Fruit fly (Drosophila melanogaster) whole organism, embryonic: ENCODE data around the gene CHES-1-like.
A peak's percentile ranks its signal among the peaks of the same experiment; 100 is the strongest.

Experiments used
- Ada2b ChIP-seq: fragments of 200-800 bp; sonication (Bioruptor generic); IDR thresholded peaks from 2 replicates; pipeline ENCODE4 v1.3.6; 2022; ENCODE audit warnings: missing biosample characterization, missing genetic modification characterization
- Bdp1 ChIP-seq: fragments of 200-800 bp; sonication (Bioruptor generic); optimal IDR thresholded peaks from 3 replicates; lab custom pipeline; 2016; ENCODE audit warnings: missing biosample characterization, missing genetic modification characterization
- CG1024 ChIP-seq: fragments of 200-800 bp; sonication (Bioruptor generic); IDR thresholded peaks from 2 replicates; pipeline ENCODE4 v1.3.6; 2022; ENCODE audit warnings: missing biosample characterization, missing genetic modification characterization
- CG10366 ChIP-seq: fragments of 200-800 bp; sonication (Bioruptor generic); IDR thresholded peaks from 2 replicates; pipeline ENCODE4 v1.3.6; 2022; ENCODE audit warnings: missing biosample characterization, missing genetic modification characterization
- CG10431 ChIP-seq: fragments of 200-800 bp; sonication (Bioruptor generic); optimal IDR thresholded peaks from 3 replicates; lab custom pipeline; 2018; ENCODE audit warnings: missing biosample characterization, mild to moderate bottlenecking, missing genetic modification characterization
- CG10565 ChIP-seq: fragments of 200-800 bp; sonication (Bioruptor generic); optimal IDR thresholded peaks from 3 replicates; lab custom pipeline; 2016; ENCODE audit warnings: missing biosample characterization, mild to moderate bottlenecking, missing genetic modification characterization
- CG11456 ChIP-seq: fragments of 200-800 bp; sonication (Bioruptor generic); IDR thresholded peaks from 3 replicates; pipeline ENCODE4 v1.3.6; 2022; ENCODE audit warnings: missing biosample characterization, missing genetic modification characterization
- CG11696 ChIP-seq: fragments of 200-800 bp; sonication (Bioruptor generic); IDR thresholded peaks from 2 replicates; pipeline ENCODE4 v1.3.6; 2022; ENCODE audit warnings: missing biosample characterization, missing genetic modification characterization
- CG12219 ChIP-seq: fragments of 200-800 bp; sonication (Bioruptor generic); optimal IDR thresholded peaks from 3 replicates; lab custom pipeline; 2018; ENCODE audit warnings: missing biosample characterization, mild to moderate bottlenecking, missing genetic modification characterization
- CG17829 ChIP-seq: fragments of 200-800 bp; optimal IDR thresholded peaks from 2 replicates; lab custom pipeline; 2019; ENCODE audit warnings: missing biosample characterization, mild to moderate bottlenecking, missing genetic modification characterization, moderate library complexity
- CG18262 ChIP-seq: fragments of 200-800 bp; optimal IDR thresholded peaks from 3 replicates; lab custom pipeline; 2019; ENCODE audit warnings: missing biosample characterization, mild to moderate bottlenecking, missing genetic modification characterization, moderate library complexity
- CG2116 ChIP-seq: fragments of 200-800 bp; sonication (Bioruptor generic); optimal IDR thresholded peaks from 3 replicates; lab custom pipeline; 2018; ENCODE audit warnings: missing biosample characterization, mild to moderate bottlenecking, missing genetic modification characterization
- CG30403 ChIP-seq: fragments of 200-800 bp; sonication (Bioruptor generic); optimal IDR thresholded peaks from 3 replicates; lab custom pipeline; 2016; ENCODE audit warnings: missing biosample characterization, missing genetic modification characterization
- CG4328 ChIP-seq: fragments of 200-800 bp; sonication (Bioruptor generic); optimal IDR thresholded peaks from 3 replicates; lab custom pipeline; 2017; ENCODE audit warnings: missing biosample characterization, missing genetic modification reagents, missing genetic modification characterization
- CG4617 ChIP-seq: fragments of 200-800 bp; sonication (Bioruptor generic); optimal IDR thresholded peaks from 3 replicates; lab custom pipeline; 2016; ENCODE audit warnings: missing biosample characterization, missing genetic modification characterization, borderline replicate concordance
- CG4730 ChIP-seq: fragments of 200-800 bp; sonication (Bioruptor generic); IDR thresholded peaks from 2 replicates; pipeline ENCODE4 v1.3.6; 2022; ENCODE audit warnings: missing biosample characterization, missing genetic modification characterization
- CG4854 ChIP-seq: fragments of 200-800 bp; sonication (Bioruptor generic); optimal IDR thresholded peaks from 2 replicates; lab custom pipeline; 2016; ENCODE audit warnings: missing biosample characterization, missing genetic modification characterization, inconsistent platforms
- CG6791 ChIP-seq: fragments of 200-800 bp; sonication (Bioruptor generic); IDR thresholded peaks from 3 replicates; pipeline ENCODE4 v1.3.6; 2022; ENCODE audit warnings: missing biosample characterization, missing genetic modification characterization; ENCODE audit not compliant: partially characterized antibody
- CG7271 ChIP-seq: fragments of 200-800 bp; sonication (Bioruptor generic); optimal IDR thresholded peaks from 2 replicates; lab custom pipeline; 2018; ENCODE audit warnings: missing biosample characterization, mild to moderate bottlenecking, missing genetic modification characterization, moderate library complexity
- CG7786 ChIP-seq: fragments of 200-800 bp; sonication (Bioruptor generic); optimal IDR thresholded peaks from 2 replicates; lab custom pipeline; 2016; ENCODE audit warnings: missing biosample characterization, missing genetic modification characterization
- CG8281 ChIP-seq: fragments of 200-800 bp; sonication (Bioruptor generic); optimal IDR thresholded peaks from 2 replicates; lab custom pipeline; 2018; ENCODE audit warnings: missing biosample characterization, mild to moderate bottlenecking, missing genetic modification characterization, moderate library complexity
- Drgx ChIP-seq: fragments of 200-800 bp; sonication (Bioruptor generic); IDR thresholded peaks from 2 replicates; pipeline ENCODE4 v1.3.6; 2022; ENCODE audit warnings: missing biosample characterization, missing genetic modification characterization
- GATAe ChIP-seq: fragments of 200-800 bp; sonication (Bioruptor generic); conservative IDR thresholded peaks from 2 replicates; pipeline ENCODE4 v1.3.6; 2022; ENCODE audit warnings: missing biosample characterization, missing genetic modification characterization
- HLH4C ChIP-seq: fragments of 200-800 bp; sonication (Bioruptor generic); IDR thresholded peaks from 3 replicates; pipeline ENCODE4 v1.3.6; 2022; ENCODE audit warnings: missing biosample characterization, missing genetic modification characterization; ENCODE audit not compliant: partially characterized antibody
- HLH54F ChIP-seq: fragments of 200-800 bp; sonication (Bioruptor generic); optimal IDR thresholded peaks from 3 replicates; lab custom pipeline; 2016; ENCODE audit warnings: missing biosample characterization, missing genetic modification characterization
- HLHmδ ChIP-seq: fragments of 200-800 bp; sonication (Bioruptor generic); optimal IDR thresholded peaks from 2 replicates; lab custom pipeline; 2018; ENCODE audit warnings: missing biosample characterization, mild to moderate bottlenecking, missing genetic modification characterization, moderate library complexity
- HmgD ChIP-seq: fragments of 200-800 bp; sonication (Bioruptor generic); optimal IDR thresholded peaks from 3 replicates; lab custom pipeline; 2016; ENCODE audit warnings: missing biosample characterization, missing genetic modification characterization
- HmgZ ChIP-seq: fragments of 200-800 bp; sonication (Bioruptor generic); optimal IDR thresholded peaks from 2 replicates; lab custom pipeline; 2018; ENCODE audit warnings: missing biosample characterization, mild to moderate bottlenecking, missing genetic modification characterization
- Hr39 ChIP-seq: fragments of >200 bp; optimal IDR thresholded peaks from 2 replicates; lab custom pipeline; 2017
- NC2β ChIP-seq: fragments of 200-800 bp; sonication (Bioruptor generic); optimal IDR thresholded peaks from 2 replicates; lab custom pipeline; 2016; ENCODE audit warnings: missing biosample characterization, missing genetic modification characterization
- NK7.1 ChIP-seq: fragments of 200-800 bp; sonication (Bioruptor generic); optimal IDR thresholded peaks from 3 replicates; lab custom pipeline; 2016; ENCODE audit warnings: missing biosample characterization, missing genetic modification characterization
- Oaz ChIP-seq: fragments of 200-800 bp; sonication (Bioruptor generic); IDR thresholded peaks from 2 replicates; pipeline ENCODE4 v1.3.6; 2022; ENCODE audit warnings: missing biosample characterization, missing genetic modification characterization
- Ptx1 ChIP-seq: fragments of 200-800 bp; sonication (Bioruptor generic); IDR thresholded peaks from 2 replicates; pipeline ENCODE4 v1.3.6; 2022; ENCODE audit warnings: missing biosample characterization, missing genetic modification characterization
- Rfx ChIP-seq: fragments of 200-800 bp; sonication (Bioruptor generic); IDR thresholded peaks from 2 replicates; pipeline ENCODE4 v1.3.6; 2022; ENCODE audit warnings: missing biosample characterization, missing genetic modification characterization
- Scr ChIP-seq: fragments of 200-800 bp; sonication (Bioruptor generic); IDR thresholded peaks from 2 replicates; pipeline ENCODE4 v1.3.6; 2022; ENCODE audit warnings: missing biosample characterization, missing genetic modification characterization; ENCODE audit not compliant: partially characterized antibody
- Ssrp ChIP-seq: fragments of 200-800 bp; sonication (Bioruptor generic); optimal IDR thresholded peaks from 2 replicates; lab custom pipeline; 2018; ENCODE audit warnings: missing biosample characterization, mild to moderate bottlenecking, missing genetic modification characterization, moderate library complexity
- Xrp1 ChIP-seq: fragments of 200-800 bp; sonication (Bioruptor generic); IDR thresholded peaks from 2 replicates; pipeline ENCODE4 v1.3.6; 2022; ENCODE audit warnings: missing biosample characterization, missing genetic modification characterization
- bsh ChIP-seq, 2 experiments: fragments of 200-800 bp; sonication (Bioruptor generic); optimal IDR thresholded peaks; 2 replicates each; lab custom pipeline; 2017 to 2018; ENCODE audit warnings: mild to moderate bottlenecking in 2 of 2, missing biosample characterization in 2 of 2, missing genetic modification characterization in 2 of 2, moderate library complexity in 1 of 2
- btn ChIP-seq: fragments of 200-800 bp; sonication (Bioruptor generic); optimal IDR thresholded peaks from 2 replicates; lab custom pipeline; 2016; ENCODE audit warnings: missing biosample characterization, missing genetic modification characterization
- crol ChIP-seq: fragments of 200-800 bp; sonication (Bioruptor generic); IDR thresholded peaks from 2 replicates; pipeline ENCODE4 v1.3.6; 2022; ENCODE audit warnings: missing biosample characterization, missing genetic modification characterization
- dm ChIP-seq: fragments of 200-800 bp; sonication (Bioruptor generic); optimal IDR thresholded peaks from 3 replicates; lab custom pipeline; 2016; ENCODE audit warnings: missing biosample characterization, missing genetic modification characterization
- emc ChIP-seq: fragments of 200-800 bp; sonication (Bioruptor generic); optimal IDR thresholded peaks from 2 replicates; lab custom pipeline; 2016; ENCODE audit warnings: missing biosample characterization, missing genetic modification characterization
- grau ChIP-seq: fragments of 200-800 bp; optimal IDR thresholded peaks from 3 replicates; lab custom pipeline; 2019; ENCODE audit warnings: missing biosample characterization, mild to moderate bottlenecking, missing genetic modification characterization, moderate library complexity
- hb ChIP-seq: fragments of 200-800 bp; sonication (Bioruptor generic); IDR thresholded peaks from 3 replicates; pipeline ENCODE4 v1.3.6; 2022; ENCODE audit warnings: missing biosample characterization, missing genetic modification characterization; ENCODE audit not compliant: partially characterized antibody
- hth ChIP-seq: fragments of >200 bp; optimal IDR thresholded peaks from 2 replicates; lab custom pipeline; 2017; ENCODE audit warnings: inconsistent platforms
- ind ChIP-seq: fragments of 200-800 bp; sonication (Bioruptor generic); optimal IDR thresholded peaks from 3 replicates; lab custom pipeline; 2016; ENCODE audit warnings: missing biosample characterization, missing genetic modification characterization
- insv ChIP-seq, 2 experiments: fragments of 200-800 bp; sonication (Bioruptor generic); optimal IDR thresholded peaks; 3 replicates each; lab custom pipeline; 2016 to 2018; ENCODE audit warnings: missing biosample characterization in 2 of 2, missing genetic modification characterization in 2 of 2
- nmo ChIP-seq: fragments of 200-800 bp; sonication (Bioruptor generic); optimal IDR thresholded peaks from 2 replicates; lab custom pipeline; 2018; ENCODE audit warnings: missing biosample characterization, mild to moderate bottlenecking, missing genetic modification characterization, moderate library complexity
- ssp ChIP-seq: fragments of 200-800 bp; sonication (Bioruptor generic); IDR thresholded peaks from 2 replicates; pipeline ENCODE4 v1.3.6; 2022; ENCODE audit warnings: missing biosample characterization, missing genetic modification characterization
- tin ChIP-seq: fragments of 200-800 bp; sonication (Bioruptor generic); optimal IDR thresholded peaks from 3 replicates; lab custom pipeline; 2016; ENCODE audit warnings: missing biosample characterization, missing genetic modification characterization
- ttk ChIP-seq: fragments of 200-800 bp; sonication (Bioruptor generic); IDR thresholded peaks from 2 replicates; pipeline ENCODE4 v2.1.2; 2022; ENCODE audit warnings: missing biosample characterization, missing genetic modification characterization
- tx ChIP-seq: fragments of 200-800 bp; sonication (Bioruptor generic); optimal IDR thresholded peaks from 2 replicates; lab custom pipeline; 2016; ENCODE audit warnings: missing biosample characterization, missing genetic modification characterization

The CHES-1-like gene

DNA sequence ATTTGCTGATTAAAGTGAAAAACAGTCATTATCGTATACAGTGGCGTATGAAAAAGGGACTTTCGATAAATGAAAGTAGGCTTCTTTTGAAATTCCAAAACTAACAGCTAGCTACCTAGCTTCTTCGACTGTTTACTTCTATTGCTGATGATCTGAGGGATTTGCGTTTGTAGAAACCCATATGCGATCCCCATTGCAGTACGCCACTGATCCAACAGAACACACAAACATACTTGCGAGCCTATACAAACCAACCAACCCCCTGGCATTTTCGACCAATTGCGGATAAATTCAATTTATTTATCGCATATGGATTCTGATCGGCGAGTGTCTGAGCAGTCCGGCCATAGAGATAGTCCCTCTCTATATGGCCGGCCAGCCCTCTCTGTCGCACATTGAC, 57.5 kb downstream of the CHES-1-like start (continued):
- peak; percentile 64 for TF ChIP-seq CG18262 (tag; lab: Kevin White, UChicago)
- no peak for TF ChIP-seq CG4617
- TF ChIP-seq CG12219 (GFP tag; lab: Kevin White, UChicago): peak; percentile 48
- TF ChIP-seq Bdp1 (GFP tag; lab: Kevin White, UChicago): peak; percentile 35
- TF ChIP-seq insv (GFP tag; optimal IDR thresholded peaks at IDR 0.05; lab: Kevin White, UChicago): no peak
- peak; percentile 66 for TF ChIP-seq CG7786 (GFP tag; lab: Kevin White, UChicago)
- peak; percentile 70 for TF ChIP-seq ind
- no peak for TF ChIP-seq Scr (GFP tag; lab: Robert Waterston, UW)
- peak; percentile 68 for TF ChIP-seq nmo (GFP tag; lab: Kevin White, UChicago)
- peak; percentile 62 for TF ChIP-seq Ada2b (GFP tag; lab: Robert Waterston, UW)
- TF ChIP-seq Hr39 (lab: Kevin White, UChicago): no peak
- TF ChIP-seq CG2116 (GFP tag; lab: Kevin White, UChicago): peak; percentile 6
- TF ChIP-seq emc: no peak
- no peak for TF ChIP-seq hb (GFP tag; lab: Robert Waterston, UW)
- peak; percentile 71 for TF ChIP-seq Xrp1 (GFP tag; lab: Robert Waterston, UW)
- peak; percentile 80 for TF ChIP-seq CG10366 (GFP tag; lab: Robert Waterston, UW)
- no peak for TF ChIP-seq hth (lab: Kevin White, UChicago)
- no peak for TF ChIP-seq Oaz (GFP tag; lab: Robert Waterston, UW)
- TF ChIP-seq NK7.1: peak; percentile 26
- TF ChIP-seq Ssrp (tag; lab: Kevin White, UChicago): peak; percentile 29
- TF ChIP-seq CG8281 (tag; lab: Kevin White, UChicago): no peak
- peak; percentile 75 for TF ChIP-seq grau (tag; lab: Kevin White, UChicago)
- no peak for TF ChIP-seq CG7271 (tag; lab: Kevin White, UChicago)
- TF ChIP-seq CG30403 (GFP tag; lab: Kevin White, UChicago): peak; percentile 72
- TF ChIP-seq btn (GFP tag; lab: Kevin White, UChicago): no peak
- TF ChIP-seq CG1024 (GFP tag; lab: Robert Waterston, UW): peak; percentile 52; the same call in 1 of the 2 replicates
- no peak for TF ChIP-seq HLH4C (GFP tag; lab: Robert Waterston, UW)
- peak; percentile 54 for TF ChIP-seq tx (GFP tag; lab: Kevin White, UChicago)
- peak; percentile 33 for TF ChIP-seq NC2β (GFP tag; lab: Kevin White, UChicago)
- peak; percentile 53; the same call in 1 of the 2 replicates for TF ChIP-seq CG4730 (GFP tag; lab: Robert Waterston, UW)
- TF ChIP-seq CG11456 (GFP tag; lab: Robert Waterston, UW): peak; percentile 81
- peak; percentile 63 for TF ChIP-seq HmgZ (tag; lab: Kevin White, UChicago)
- no peak for TF ChIP-seq CG10565
- TF ChIP-seq Rfx (GFP tag; lab: Robert Waterston, UW): peak; percentile 84
- TF ChIP-seq Drgx (GFP tag; lab: Robert Waterston, UW): peak; percentile 71
- peak; percentile 57 for TF ChIP-seq HLH54F (GFP tag; lab: Kevin White, UChicago)
- TF ChIP-seq CG10431 (GFP tag; lab: Kevin White, UChicago): no peak
- TF ChIP-seq ssp (GFP tag; lab: Robert Waterston, UW): peak; percentile 45; the same call in 1 of the 2 replicates
- peak; percentile 53 for TF ChIP-seq CG17829 (tag; lab: Kevin White, UChicago)
- no peak for TF ChIP-seq CG4328
- peak; percentile 21 for TF ChIP-seq dm (GFP tag; lab: Kevin White, UChicago)
- peak; percentile 40; the same call in 1 of the 2 replicates for TF ChIP-seq CG11696 (GFP tag; lab: Robert Waterston, UW)
- no peak for TF ChIP-seq HLHmδ (GFP tag; lab: Kevin White, UChicago)
- peak; percentile 78 for TF ChIP-seq Ptx1 (GFP tag; lab: Robert Waterston, UW)
- no peak for TF ChIP-seq crol (GFP tag; lab: Robert Waterston, UW)
- TF ChIP-seq GATAe: peak; percentile 72; the same call in 1 of the 2 replicates
- TF ChIP-seq tin: peak; percentile 40
- peak; percentile 31 for TF ChIP-seq HmgD (GFP tag; lab: Kevin White, UChicago)
- TF ChIP-seq CG4854 (GFP tag; lab: Kevin White, UChicago): peak; percentile 3
- TF ChIP-seq CG6791 (GFP tag; lab: Robert Waterston, UW): no peak
- TF ChIP-seq bsh (GFP tag; optimal IDR thresholded peaks at IDR 0.05; lab: Kevin White, UChicago): peak in 1 of 2 experiments; percentile 61
- peak; percentile 61; the same call in 1 of the 2 replicates for TF ChIP-seq ttk (GFP tag; lab: Robert Waterston, UW)
